Fruit fly (Drosophila melanogaster): ENCODE measurements around the gene Neos.

Gene Neos

dm6 chr3L:7241217-7241859, at the start of gene Neos, which contains the start of gene RpL18:
Gene Neos (plus strand): TSS chr3L:7241628.
Gene RpL18 (minus strand): TSS chr3L:7241351.
- TF ChIP-seq CG8632 (GFP tag; optimal IDR thresholded peaks at IDR 0.05) (peak; percentile 57), dsx (GFP tag; optimal IDR thresholded peaks at IDR 0.05; ENCODE audit: poor library complexity, severe bottlenecking) (peak; percentile 18), CG10631 (GFP tag; optimal IDR thresholded peaks at IDR 0.05) (peak; percentile 73), fd59A (GFP tag; optimal IDR thresholded peaks at IDR 0.05) (peak; percentile 27), topi (GFP tag; optimal IDR thresholded peaks at IDR 0.05) (peak; percentile 70), CG11294 (GFP tag; IDR thresholded peaks at IDR 0.05) (0 out of 2 replicates have a peak, but pooled peaks have one; percentile 5), CG11902 (GFP tag; optimal IDR thresholded peaks at IDR 0.05) (peak; percentile 20), acj6 (GFP tag; optimal IDR thresholded peaks at IDR 0.05) (peak; percentile 65), Smox (GFP tag; optimal IDR thresholded peaks at IDR 0.05) (peak; percentile 61), Hr38 (GFP tag; optimal IDR thresholded peaks at IDR 0.05) (no peak), net (GFP tag; optimal IDR thresholded peaks at IDR 0.05) (peak; percentile 76), eg (GFP tag; IDR thresholded peaks at IDR 0.05) (peak; percentile 77), lz (GFP tag; optimal IDR thresholded peaks at IDR 0.05) (peak; percentile 68), svp (GFP tag) (no peak), esn (GFP tag; optimal IDR thresholded peaks at IDR 0.05) (peak; percentile 85), salr (GFP tag; optimal IDR thresholded peaks at IDR 0.05) (peak in 1 of 2 experiments; percentile 52), CG4318 (GFP tag; optimal IDR thresholded peaks at IDR 0.05) (no peak), Sox102F (GFP tag; optimal IDR thresholded peaks at IDR 0.05) (peak; percentile 81), fkh (GFP tag; optimal IDR thresholded peaks at IDR 0.05) (peak; percentile 67), CG6808 (GFP tag; optimal IDR thresholded peaks at IDR 0.05) (no peak), CG6163 (GFP tag; IDR thresholded peaks at IDR 0.05) (peak; percentile 60; the same call in 2 of the 3 replicates), Eip78C (GFP tag) (peak; percentile 93), CG31627 (GFP tag; optimal IDR thresholded peaks at IDR 0.05) (peak; percentile 64), CG15336 (GFP tag; IDR thresholded peaks at IDR 0.05) (peak; percentile 44; the same call in 1 of the 2 replicates), Hr39 (GFP tag; optimal IDR thresholded peaks at IDR 0.05) (peak; percentile 57), CG6792 (GFP tag; optimal IDR thresholded peaks at IDR 0.05) (peak; percentile 67), Sox14 (GFP tag; optimal IDR thresholded peaks at IDR 0.05) (peak; percentile 73), Ets21C (GFP tag; optimal IDR thresholded peaks at IDR 0.05) (peak; percentile 29), CG9139 (GFP tag; optimal IDR thresholded peaks at IDR 0.05) (no peak), OdsH (GFP tag; optimal IDR thresholded peaks at IDR 0.05) (peak; percentile 56), CG1621 (tag; optimal IDR thresholded peaks at IDR 0.05) (peak; percentile 49), Blimp-1 (GFP tag; optimal IDR thresholded peaks at IDR 0.05) (peak; percentile 57), CG16779 (tag; optimal IDR thresholded peaks at IDR 0.05) (no peak), CG6276 (GFP tag; optimal IDR thresholded peaks at IDR 0.05) (no peak), Ets96B (tag; optimal IDR thresholded peaks at IDR 0.05) (no peak), CG8119 (GFP tag; IDR thresholded peaks at IDR 0.05) (peak; percentile 16; the same call in 1 of the 3 replicates), Eip93F (GFP tag; optimal IDR thresholded peaks at IDR 0.05) (no peak), CG3032 (tag; optimal IDR thresholded peaks at IDR 0.05) (peak; percentile 34), vri (GFP tag; optimal IDR thresholded peaks at IDR 0.05) (no peak), CG34406 (GFP tag; optimal IDR thresholded peaks at IDR 0.05) (peak; percentile 60), CG11762 (GFP tag; optimal IDR thresholded peaks at IDR 0.05; ENCODE audit: insufficient read depth) (peak; percentile 48), Lpt (GFP tag; optimal IDR thresholded peaks at IDR 0.05) (no peak), CG10669 (GFP tag; optimal IDR thresholded peaks at IDR 0.05) (peak; percentile 55), Hr4 (GFP tag; optimal IDR thresholded peaks at IDR 0.05) (peak; percentile 68), Met (GFP tag; optimal IDR thresholded peaks at IDR 0.05) (peak; percentile 71), fd85E (GFP tag; optimal IDR thresholded peaks at IDR 0.05) (peak; percentile 82), Gug (GFP tag; IDR thresholded peaks at IDR 0.05) (no peak), CG7368 (GFP tag; optimal IDR thresholded peaks at IDR 0.05) (peak; percentile 69), ss (GFP tag; optimal IDR thresholded peaks at IDR 0.05) (peak in 1 of 2 experiments; percentile 72), cyc (GFP tag; optimal IDR thresholded peaks at IDR 0.05) (peak; percentile 56), Sox15 (GFP tag; optimal IDR thresholded peaks at IDR 0.05) (peak; percentile 18)

All from whole organism, prepupa.